4 fruit fly cellular contexts compared by ENCODE assay signal in the genomic region with DNA sequence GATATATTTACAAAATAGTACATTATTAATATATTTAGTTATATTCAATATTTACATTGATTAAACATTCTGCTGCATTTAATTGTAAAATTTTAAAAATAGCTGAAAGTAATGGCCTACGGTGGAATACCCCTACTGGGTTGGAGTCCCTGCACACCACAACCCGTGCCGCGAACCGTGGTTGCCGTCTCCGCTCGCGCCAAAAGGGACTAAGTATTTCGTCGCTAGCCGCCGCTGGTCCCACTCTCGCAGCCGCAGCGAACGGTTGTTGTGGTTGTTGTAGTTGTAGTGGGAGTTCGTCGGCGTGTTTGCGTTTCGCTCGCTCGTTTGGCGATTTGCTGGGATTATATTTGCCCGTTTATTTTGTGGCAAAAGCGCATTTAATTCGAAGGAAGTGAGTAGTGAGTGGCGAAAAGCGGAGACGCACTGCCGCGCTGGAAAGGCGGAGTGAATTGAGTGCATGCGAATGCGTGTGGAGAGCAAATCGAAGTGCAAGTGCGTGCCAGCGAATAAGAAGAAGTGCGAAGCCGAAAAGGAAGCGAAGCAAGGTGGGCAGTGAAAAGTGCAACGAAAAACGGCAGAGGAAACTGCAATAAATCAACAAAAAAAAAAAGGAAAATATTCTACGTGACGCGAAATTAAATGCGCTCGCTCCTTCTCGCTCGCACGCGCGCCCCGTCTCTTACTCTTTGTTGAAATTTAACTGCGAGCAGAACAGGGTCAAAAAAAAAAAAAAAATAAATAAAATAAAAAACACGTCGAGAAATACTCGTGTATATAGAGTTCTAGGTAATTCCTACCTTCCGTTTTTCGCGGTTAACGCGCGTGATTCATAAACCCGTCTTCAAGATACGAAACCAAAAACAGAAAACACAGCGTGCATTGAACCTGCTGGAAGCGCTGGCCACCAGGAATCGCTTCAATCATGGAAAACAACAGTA.
TF ChIP-seq lines count a peak whose summit lies in the region.

Gene cindr, plus strand, starts transcription at position 272 of the 941 bp plus-strand sequence.

TF ChIP-seq in whole organism, embryonic, 481 proteins besides CTCF, POLR2A, EP300 and RAD21 (continued from another document and continues in another):
- TF ChIP-seq caup (GFP tag; optimal IDR thresholded peaks at IDR 0.05; lab: Kevin White, UChicago; ENCODE audit: severe bottlenecking) (peak; percentile 69), pzg (GFP tag; optimal IDR thresholded peaks at IDR 0.05; lab: Kevin White, UChicago) (peak; percentile 99), Oaz (GFP tag; IDR thresholded peaks at IDR 0.05; lab: Robert Waterston, UW) (no peak), slbo (GFP tag; IDR thresholded peaks at IDR 0.05; lab: Robert Waterston, UW) (peak; percentile 69), CG3838 (GFP tag; optimal IDR thresholded peaks at IDR 0.05; lab: Kevin White, UChicago) (peak; percentile 9), Hmx (GFP tag; optimal IDR thresholded peaks at IDR 0.05; lab: Kevin White, UChicago) (peak; percentile 17), en (GFP tag; optimal IDR thresholded peaks at IDR 0.05; lab: Kevin White, UChicago) (no peak), CG18764 (GFP tag; optimal IDR thresholded peaks at IDR 0.05; lab: Kevin White, UChicago) (no peak), CG17612 (GFP tag; IDR thresholded peaks at IDR 0.05; lab: Robert Waterston, UW) (no peak), NfI (GFP tag; optimal IDR thresholded peaks at IDR 0.05; lab: Kevin White, UChicago) (peak; percentile 17), CG11696 (GFP tag; IDR thresholded peaks at IDR 0.05; lab: Robert Waterston, UW) (no peak), CG12942 (GFP tag; optimal IDR thresholded peaks at IDR 0.05; lab: Kevin White, UChicago) (peak; percentile 33), CG13296 (GFP tag; optimal IDR thresholded peaks at IDR 0.05; lab: Kevin White, UChicago) (peak; percentile 2), tx (GFP tag; optimal IDR thresholded peaks at IDR 0.05; lab: Kevin White, UChicago) (peak; percentile 11), Usf (GFP tag; optimal IDR thresholded peaks at IDR 0.05; lab: Kevin White, UChicago) (no peak), zf30C (GFP tag; optimal IDR thresholded peaks at IDR 0.05; lab: Kevin White, UChicago) (peak; percentile 29), eyg (GFP tag; optimal IDR thresholded peaks at IDR 0.05; lab: Kevin White, UChicago) (no peak), knrl (GFP tag; IDR thresholded peaks at IDR 0.05; lab: Robert Waterston, UW; ENCODE audit: partially characterized antibody) (peak; percentile 59; the same call in 1 of the 3 replicates), Kr (GFP tag; optimal IDR thresholded peaks at IDR 0.05; lab: Kevin White, UChicago) (no peak), CG10209 (GFP tag; optimal IDR thresholded peaks at IDR 0.05; lab: Kevin White, UChicago) (peak; percentile 29), Abd-B (GFP tag; optimal IDR thresholded peaks at IDR 0.05; lab: Kevin White, UChicago) (peak; percentile 74), CG31224 (GFP tag; IDR thresholded peaks at IDR 0.05; lab: Robert Waterston, UW) (0 out of 2 replicates have a peak, but pooled peaks have one; percentile 10), sob (GFP tag; IDR thresholded peaks at IDR 0.05; lab: Robert Waterston, UW) (peak; percentile 65; the same call in 1 of the 2 replicates), Rx (GFP tag; IDR thresholded peaks at IDR 0.05; lab: Robert Waterston, UW) (0 out of 2 replicates have a peak, but pooled peaks have one; percentile 6), CG13424 (tag; optimal IDR thresholded peaks at IDR 0.05; lab: Kevin White, UChicago) (peak; percentile 62), H2.0 (GFP tag; IDR thresholded peaks at IDR 0.05; lab: Robert Waterston, UW) (no peak; the same call in 1 of the 2 replicates), Awh (GFP tag; IDR thresholded peaks at IDR 0.05; lab: Robert Waterston, UW) (no peak), CG17912 (GFP tag; optimal IDR thresholded peaks at IDR 0.05; lab: Kevin White, UChicago) (peak; percentile 19), CG32767 (GFP tag; IDR thresholded peaks at IDR 0.05; lab: Robert Waterston, UW) (no peak)

TF ChIP-seq in whole organism, prepupa, 60 proteins besides CTCF, POLR2A, EP300 and RAD21 (continued from another document and continues in another):
- TF ChIP-seq cyc (GFP tag; optimal IDR thresholded peaks at IDR 0.05; lab: Kevin White, UChicago) (peak; percentile 23), achi (GFP tag; optimal IDR thresholded peaks at IDR 0.05; lab: Kevin White, UChicago) (peak; percentile 28), CG11762 (GFP tag; optimal IDR thresholded peaks at IDR 0.05; lab: Kevin White, UChicago; ENCODE audit: insufficient read depth) (no peak), CG34406 (GFP tag; optimal IDR thresholded peaks at IDR 0.05; lab: Kevin White, UChicago) (no peak), Sox14 (GFP tag; optimal IDR thresholded peaks at IDR 0.05; lab: Kevin White, UChicago) (peak; percentile 44), dsx (GFP tag; optimal IDR thresholded peaks at IDR 0.05; lab: Kevin White, UChicago; ENCODE audit: poor library complexity, severe bottlenecking) (peak; percentile 41), Ets96B (tag; optimal IDR thresholded peaks at IDR 0.05; lab: Kevin White, UChicago) (no peak), Eip93F (GFP tag; optimal IDR thresholded peaks at IDR 0.05; lab: Kevin White, UChicago) (peak; percentile 39), ss (GFP tag; optimal IDR thresholded peaks at IDR 0.05; lab: Kevin White, UChicago) (peak; percentile 63 to 80), Sox102F (GFP tag; optimal IDR thresholded peaks at IDR 0.05; lab: Kevin White, UChicago) (peak; percentile 15), dac (GFP tag; optimal IDR thresholded peaks at IDR 0.05; lab: Kevin White, UChicago) (no peak), Eip75B (GFP tag; optimal IDR thresholded peaks at IDR 0.05; lab: Kevin White, UChicago) (peak; percentile 54), CG6792 (GFP tag; optimal IDR thresholded peaks at IDR 0.05; lab: Kevin White, UChicago) (no peak), Lpt (GFP tag; optimal IDR thresholded peaks at IDR 0.05; lab: Kevin White, UChicago) (no peak), CG7368 (GFP tag; optimal IDR thresholded peaks at IDR 0.05; lab: Kevin White, UChicago) (peak; percentile 5), CG11902 (GFP tag; optimal IDR thresholded peaks at IDR 0.05; lab: Kevin White, UChicago) (no peak), svp (GFP tag; lab: Kevin White, UChicago) (peak; percentile 87), salr (GFP tag; optimal IDR thresholded peaks at IDR 0.05; lab: Kevin White, UChicago) (peak in 1 of 2 experiments; percentile 38), net (GFP tag; optimal IDR thresholded peaks at IDR 0.05; lab: Kevin White, UChicago) (peak; percentile 7), Blimp-1 (GFP tag; optimal IDR thresholded peaks at IDR 0.05; lab: Kevin White, UChicago) (peak; percentile 2), Met (GFP tag; optimal IDR thresholded peaks at IDR 0.05; lab: Kevin White, UChicago) (no peak), CG32006 (GFP tag; optimal IDR thresholded peaks at IDR 0.05; lab: Kevin White, UChicago) (no peak), fd59A (GFP tag; optimal IDR thresholded peaks at IDR 0.05; lab: Kevin White, UChicago) (no peak), CG11294 (GFP tag; IDR thresholded peaks at IDR 0.05; lab: Robert Waterston, UW) (no peak), fkh (GFP tag; optimal IDR thresholded peaks at IDR 0.05; lab: Kevin White, UChicago) (peak; percentile 73), esn (GFP tag; optimal IDR thresholded peaks at IDR 0.05; lab: Kevin White, UChicago) (peak; percentile 31), Hr38 (GFP tag; optimal IDR thresholded peaks at IDR 0.05; lab: Kevin White, UChicago) (no peak), CG8119 (GFP tag; IDR thresholded peaks at IDR 0.05; lab: Robert Waterston, UW) (peak; percentile 64; the same call in 2 of the 3 replicates), Eip78C (GFP tag; lab: Kevin White, UChicago) (peak; percentile 76), eg (GFP tag; IDR thresholded peaks at IDR 0.05; lab: Robert Waterston, UW) (no peak), spab (GFP tag; optimal IDR thresholded peaks at IDR 0.05; lab: Kevin White, UChicago) (no peak)

TF ChIP-seq in whole organism, pupa, 21 proteins besides CTCF, POLR2A, EP300 and RAD21 (continued from another document):
- peak; percentile 23; the same call in 1 of the 2 replicates for TF ChIP-seq CG12605 (GFP tag; IDR thresholded peaks at IDR 0.05; lab: Robert Waterston, UW)
- peak; percentile 55 for TF ChIP-seq Pif1A (GFP tag; optimal IDR thresholded peaks at IDR 0.05; lab: Kevin White, UChicago)
- no peak for TF ChIP-seq CG17806 (tag; optimal IDR thresholded peaks at IDR 0.05; lab: Kevin White, UChicago)

TF ChIP-seq in whole organism, wandering third instar larva, 38 proteins besides CTCF, POLR2A, EP300 and RAD21 (continued from another document):
- TF ChIP-seq fru (GFP tag; optimal IDR thresholded peaks at IDR 0.05; lab: Kevin White, UChicago) (peak; percentile 25), GATAd (GFP tag; optimal IDR thresholded peaks at IDR 0.05; lab: Kevin White, UChicago) (no peak), Mio (GFP tag; optimal IDR thresholded peaks at IDR 0.05; lab: Kevin White, UChicago) (no peak), rgr (GFP tag; optimal IDR thresholded peaks at IDR 0.05; lab: Kevin White, UChicago) (peak; percentile 21), sv (GFP tag; optimal IDR thresholded peaks at IDR 0.05; lab: Kevin White, UChicago) (peak; percentile 24), ey (GFP tag; optimal IDR thresholded peaks at IDR 0.05; lab: Kevin White, UChicago) (no peak), Jra (GFP tag; optimal IDR thresholded peaks at IDR 0.05; lab: Kevin White, UChicago) (peak; percentile 54), CG32264 (GFP tag; optimal IDR thresholded peaks at IDR 0.05; lab: Kevin White, UChicago) (no peak), tai (GFP tag; optimal IDR thresholded peaks at IDR 0.05; lab: Kevin White, UChicago) (no peak), jim (GFP tag; optimal IDR thresholded peaks at IDR 0.05; lab: Kevin White, UChicago) (no peak), Hr78 (GFP tag; optimal IDR thresholded peaks at IDR 0.05; lab: Kevin White, UChicago) (no peak), sage (GFP tag; optimal IDR thresholded peaks at IDR 0.05; lab: Kevin White, UChicago) (no peak), lola (GFP tag; optimal IDR thresholded peaks at IDR 0.05; lab: Kevin White, UChicago) (no peak), dl (GFP tag; optimal IDR thresholded peaks at IDR 0.05; lab: Kevin White, UChicago; ENCODE audit: insufficient read depth in 1 of 2, partially characterized antibody in 2 of 2) (no peak), brk (GFP tag; optimal IDR thresholded peaks at IDR 0.05; lab: Kevin White, UChicago) (peak; percentile 37), pan (optimal IDR thresholded peaks at IDR 0.05; lab: Kevin White, UChicago) (no peak), Hr83 (GFP tag; optimal IDR thresholded peaks at IDR 0.05; lab: Kevin White, UChicago; ENCODE audit: poor library complexity, severe bottlenecking) (peak; percentile 41), Sp1 (GFP tag; optimal IDR thresholded peaks at IDR 0.05; lab: Kevin White, UChicago) (peak; percentile 58), dmrt93B (GFP tag; optimal IDR thresholded peaks at IDR 0.05; lab: Kevin White, UChicago) (peak; percentile 7), Dfd (GFP tag; optimal IDR thresholded peaks at IDR 0.05; lab: Kevin White, UChicago) (no peak)
TF ChIP-seq in whole organism, wandering third instar larva: peak in this region for 16.
